Worm (Caenorhabditis elegans): ENCODE results near the gene str-109.

DNA sequence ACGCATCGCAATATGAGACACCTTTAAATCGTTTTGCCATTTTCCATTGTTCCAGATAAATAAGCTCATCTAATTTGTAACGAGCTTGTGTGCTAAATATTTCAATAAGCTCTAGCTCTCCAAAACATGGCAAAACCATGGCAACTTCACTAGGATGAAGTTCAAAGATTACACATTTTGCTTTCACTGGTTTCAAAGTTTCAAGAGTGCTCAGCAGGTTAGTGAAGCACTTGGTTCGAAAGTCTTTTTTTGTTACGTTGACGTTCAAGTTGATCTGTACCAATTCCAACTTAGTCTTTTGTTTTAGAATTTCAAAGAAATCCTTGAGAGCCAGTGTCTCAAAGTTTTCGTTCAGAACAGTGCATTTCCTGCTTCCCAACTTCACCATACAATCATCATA, 19.7 kb downstream of the str-109 start, which contains the start of gene fbxa-18:
- no peak for TF ChIP-seq dao-5 (tag; optimal IDR thresholded peaks at IDR 0.05)
- TF ChIP-seq him-1 (tag; optimal IDR thresholded peaks at IDR 0.05), result no peak
- no peak for TF ChIP-seq W03F9.2 (tag; optimal IDR thresholded peaks at IDR 0.05)

All from whole organism, L4/young adult.